Worm (Caenorhabditis elegans) whole organism, mixed stage, embryonic: ENCODE data around the gene srj-4.

Experiments used
- M03D4.4 ChIP-seq: sonication (generic microtip); optimal IDR thresholded peaks from 2 replicates; lab custom pipeline; 2017; ENCODE audit warnings: mild to moderate bottlenecking, missing genetic modification characterization, missing compliant biosample characterization
- ceh-83 ChIP-seq: fragments of 200-800 bp; sonication (Bioruptor generic); optimal IDR thresholded peaks from 2 replicates; lab custom pipeline; 2018; ENCODE audit warnings: mild to moderate bottlenecking, missing genetic modification characterization, missing compliant biosample characterization
- ces-1 ChIP-seq: fragments of 150-350 bp; optimal IDR thresholded peaks from 2 replicates; lab custom pipeline; 2014; ENCODE audit warnings: missing biosample characterization, missing genetic modification reagents, missing genetic modification characterization
- elt-3 ChIP-seq: fragments of 150-350 bp; optimal IDR thresholded peaks from 2 replicates; lab custom pipeline; 2014; ENCODE audit warnings: missing biosample characterization, missing genetic modification characterization
- mab-5 ChIP-seq: fragments of 150-350 bp; optimal IDR thresholded peaks from 2 replicates; lab custom pipeline; 2014; ENCODE audit warnings: missing biosample characterization, missing genetic modification characterization
- nhr-12 ChIP-seq: fragments of 150-350 bp; optimal IDR thresholded peaks from 2 replicates; lab custom pipeline; 2014; ENCODE audit warnings: missing biosample characterization, missing genetic modification characterization
- nhr-2 ChIP-seq: fragments of 150-350 bp; optimal IDR thresholded peaks from 2 replicates; lab custom pipeline; 2014; ENCODE audit warnings: missing biosample characterization, missing genetic modification characterization
- snpc-4 ChIP-seq: fragments of 150-350 bp; optimal IDR thresholded peaks from 2 replicates; lab custom pipeline; 2014; ENCODE audit warnings: missing biosample characterization, missing genetic modification characterization
- sptf-1 ChIP-seq: sonication (generic microtip); optimal IDR thresholded peaks from 2 replicates; lab custom pipeline; 2017; ENCODE audit warnings: mild to moderate bottlenecking, missing genetic modification characterization, moderate library complexity, missing compliant biosample characterization
- tbx-8 ChIP-seq: fragments of 200-800 bp; sonication (Bioruptor generic); optimal IDR thresholded peaks from 2 replicates; lab custom pipeline; 2018; ENCODE audit warnings: mild to moderate bottlenecking, missing genetic modification characterization, moderate library complexity, missing compliant biosample characterization
- unc-39 ChIP-seq: fragments of 150-350 bp; optimal IDR thresholded peaks from 2 replicates; lab custom pipeline; 2014; ENCODE audit warnings: missing biosample characterization, missing genetic modification characterization

ce11 chrV:12209951-12210350 is 46.9 kb downstream of the srj-4 start:
- no peak for TF ChIP-seq elt-3
- no peak for TF ChIP-seq mab-5 (tag; lab: Kevin White, UChicago)
- no peak for TF ChIP-seq unc-39
- TF ChIP-seq ceh-83 (GFP tag; lab: Kevin White, UChicago): no peak
- TF ChIP-seq snpc-4 (tag; lab: Kevin White, UChicago): no peak
- TF ChIP-seq sptf-1 (tag; lab: Kevin White, UChicago): no peak
- TF ChIP-seq nhr-12 (tag; lab: Kevin White, UChicago): no peak
- TF ChIP-seq nhr-2 (tag; lab: Kevin White, UChicago): no peak
- no peak for TF ChIP-seq tbx-8 (GFP tag; lab: Kevin White, UChicago)
- TF ChIP-seq M03D4.4 (tag; lab: Kevin White, UChicago): no peak
- TF ChIP-seq ces-1 (GFP tag; lab: Kevin White, UChicago): peak; percentile 89
